Worm (Caenorhabditis elegans): Measurements from ENCODE around the gene B0285.6.

The B0285.6 gene

DNA sequence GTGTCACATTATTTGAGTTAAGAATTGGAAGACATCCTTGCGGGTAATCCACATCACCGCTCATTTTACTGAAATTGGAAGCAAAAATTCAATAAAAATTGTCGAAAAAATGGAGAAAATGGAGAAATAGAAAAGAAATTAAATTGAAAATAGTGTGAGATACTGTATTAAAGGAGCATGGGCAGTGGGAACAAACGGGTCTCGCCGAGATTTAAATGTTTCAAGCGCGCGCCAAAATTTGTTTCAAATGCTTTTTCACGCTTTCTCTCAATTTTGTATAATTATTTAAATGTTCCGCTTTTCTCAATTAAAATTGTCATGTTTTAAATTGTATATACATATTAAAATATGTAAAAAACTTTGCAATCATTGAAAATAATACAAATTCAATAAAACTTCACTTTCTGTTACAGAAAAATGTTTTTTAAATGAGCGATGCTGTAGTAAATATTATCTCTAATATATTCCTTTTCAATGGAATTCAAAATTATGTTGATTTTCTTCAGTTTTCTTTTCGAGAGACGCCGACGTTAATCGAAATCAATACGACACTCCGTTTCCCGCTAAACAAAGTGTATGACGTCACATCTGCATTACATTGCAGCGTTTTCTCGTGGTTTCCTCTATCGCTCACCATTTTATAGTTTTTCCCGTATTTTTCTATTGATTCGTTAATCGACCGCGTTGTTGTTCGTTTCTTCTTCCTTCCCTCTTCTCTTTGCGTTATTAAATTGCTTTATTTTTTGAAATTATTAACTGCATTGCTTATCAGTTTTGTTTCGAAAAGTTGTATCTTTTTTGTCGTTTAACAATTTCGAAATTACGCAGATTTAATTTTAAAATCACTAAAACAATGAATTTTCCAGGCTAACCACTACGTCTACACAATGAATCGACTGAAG lies 36.6 kb upstream of the B0285.6 start, which contains the start of the genes evl-14 and dcn-1 (continued):
- no peak for TF ChIP-seq zfh-2 (GFP tag; conservative IDR thresholded peaks at IDR 0.05)
- TF ChIP-seq hlh-26 (GFP tag; conservative IDR thresholded peaks at IDR 0.05) = no peak
- TF ChIP-seq B0336.3 (GFP tag; IDR thresholded peaks at IDR 0.05) = no peak
- TF ChIP-seq bed-1 (GFP tag; IDR thresholded peaks at IDR 0.05) = no peak
- no peak for TF ChIP-seq Y53G8AR.9 (GFP tag; conservative IDR thresholded peaks at IDR 0.05)
- TF ChIP-seq chd-7 (tag; optimal IDR thresholded peaks at IDR 0.05) = no peak
- no peak for TF ChIP-seq ztf-6 (GFP tag; IDR thresholded peaks at IDR 0.05)
- no peak for TF ChIP-seq lsy-27 (tag; optimal IDR thresholded peaks at IDR 0.05; ENCODE audit: borderline replicate concordance, insufficient read depth)
- TF ChIP-seq mxl-1 (tag; optimal IDR thresholded peaks at IDR 0.05) = no peak
- TF ChIP-seq snpc-1.1 (tag; optimal IDR thresholded peaks at IDR 0.05; ENCODE audit: insufficient read depth) = peak; percentile 6
- peak; percentile 80 for TF ChIP-seq xnd-1 (tag; optimal IDR thresholded peaks at IDR 0.05)
- TF ChIP-seq ceh-100 (GFP tag; IDR thresholded peaks at IDR 0.05) = no peak
- no peak for TF ChIP-seq ets-4 (GFP tag; optimal IDR thresholded peaks at IDR 0.05)
- no peak for TF ChIP-seq F55B11.4 (tag; optimal IDR thresholded peaks at IDR 0.05; ENCODE audit: borderline replicate concordance, insufficient read depth)
- TF ChIP-seq sdz-38 (tag; optimal IDR thresholded peaks at IDR 0.05) = no peak
- TF ChIP-seq rec-8 (tag; optimal IDR thresholded peaks at IDR 0.05) = no peak
- no peak for TF ChIP-seq nhr-27 (tag; optimal IDR thresholded peaks at IDR 0.05)
- peak; percentile 84 for TF ChIP-seq ceh-91 (GFP tag; IDR thresholded peaks at IDR 0.05)
- no peak for TF ChIP-seq madf-10 (tag; optimal IDR thresholded peaks at IDR 0.05)
- TF ChIP-seq F52B5.7 (tag; optimal IDR thresholded peaks at IDR 0.05) = no peak
- no peak for TF ChIP-seq C06A6.2 (GFP tag; conservative IDR thresholded peaks at IDR 0.05)
- TF ChIP-seq ZK185.1 (tag; optimal IDR thresholded peaks at IDR 0.05; ENCODE audit: poor library complexity, severe bottlenecking) = no peak
- TF ChIP-seq attf-6 (GFP tag; IDR thresholded peaks at IDR 0.05) = no peak
- no peak for TF ChIP-seq cebp-1 (GFP tag; IDR thresholded peaks at IDR 0.05)
- TF ChIP-seq cebp-1 (tag; optimal IDR thresholded peaks at IDR 0.05) = no peak
- no peak for TF ChIP-seq egl-44 (GFP tag; IDR thresholded peaks at IDR 0.05)
- no peak for TF ChIP-seq pbrm-1 (GFP tag; IDR thresholded peaks at IDR 0.05)
- TF ChIP-seq snpc-3.4 (tag; optimal IDR thresholded peaks at IDR 0.05) = peak; percentile 80
- TF ChIP-seq pha-4 (tag; optimal IDR thresholded peaks at IDR 0.05) = peak; percentile 74
- TF ChIP-seq gei-17 (GFP tag; optimal IDR thresholded peaks at IDR 0.05) = no peak
- TF ChIP-seq sea-2 (GFP tag; IDR thresholded peaks at IDR 0.05) = no peak
- no peak for TF ChIP-seq hlh-12 (tag; optimal IDR thresholded peaks at IDR 0.05)
- TF ChIP-seq K11D2.4 (GFP tag; IDR thresholded peaks at IDR 0.05) = no peak
- peak in 1 of 2 experiments; percentile 20 for TF ChIP-seq let-607 (tag; optimal IDR thresholded peaks at IDR 0.05)
- TF ChIP-seq egrh-3 (GFP tag; IDR thresholded peaks at IDR 0.05) = no peak
- TF ChIP-seq let-526 (GFP tag; IDR thresholded peaks at IDR 0.05) = no peak

DNA sequence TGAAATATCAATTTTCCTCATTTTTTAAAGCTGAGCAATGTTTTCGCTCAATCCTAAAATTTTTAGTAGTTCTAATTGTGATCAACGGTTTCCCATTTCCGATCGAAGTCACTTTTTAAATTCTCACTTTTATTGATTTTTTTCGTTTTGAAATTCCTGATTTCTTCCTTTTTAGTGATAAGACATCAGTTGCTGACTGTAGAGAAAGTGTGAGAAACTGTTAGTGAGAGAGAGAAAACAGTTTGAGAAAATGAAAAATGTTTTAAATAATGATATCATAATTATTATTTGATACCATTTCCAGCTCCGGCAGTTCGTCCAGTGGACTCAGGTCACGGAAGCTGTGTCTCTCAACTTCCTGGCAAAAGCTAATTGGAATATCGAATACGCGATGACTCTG lies 35.4 kb upstream of the B0285.6 start:
- no peak for TF ChIP-seq madf-8 (GFP tag; conservative IDR thresholded peaks at IDR 0.05)
- peak; percentile 45 for TF ChIP-seq nhr-80 (tag; optimal IDR thresholded peaks at IDR 0.05)
- no peak for TF ChIP-seq ccch-3 (GFP tag; optimal IDR thresholded peaks at IDR 0.05)
- TF ChIP-seq unc-130 (GFP tag; optimal IDR thresholded peaks at IDR 0.05) = no peak
